Worm (Caenorhabditis elegans) whole organism, L4/young adult: Measurements from ENCODE around the gene F14H3.3.

Experiments used
- W03F9.2 ChIP-seq: fragments of 150-350 bp; optimal IDR thresholded peaks from 2 replicates; lab custom pipeline; 2014; ENCODE audit warnings: missing biosample characterization, missing genetic modification characterization
- dao-5 ChIP-seq: sonication (generic microtip); optimal IDR thresholded peaks from 2 replicates; lab custom pipeline; 2016; ENCODE audit warnings: missing genotype, missing genetic modification characterization, moderate library complexity, missing compliant biosample characterization

ce11 chrV:16033491-16033890 lies 19.8 kb downstream of the F14H3.3 start:
- TF ChIP-seq dao-5 (tag; lab: Kevin White, UChicago): no peak
- TF ChIP-seq W03F9.2 (tag; lab: Kevin White, UChicago): no peak
